Fruit fly (Drosophila melanogaster): ENCODE data around the gene beat-Vc.

dm6 chr3R:12697022-12697421, 86.0 kb downstream of the beat-Vc start, which contains the start of gene Past1:
- no peak for TF ChIP-seq CG8478 (optimal IDR thresholded peaks at IDR 0.05)
- no peak for TF ChIP-seq CTCF (optimal IDR thresholded peaks at IDR 0.05)

Measured in S2 (cell line).